Worm (Caenorhabditis elegans) whole organism, L2 larva: ENCODE measurements around the gene num-1.

Experiments
- C34F6.9 ChIP-seq: fragments of 150-350 bp; optimal IDR thresholded peaks from 2 replicates; lab custom pipeline; 2014; ENCODE audit warnings: missing biosample characterization, missing genetic modification characterization
- F13H6.1 ChIP-seq: sonication (generic microtip); optimal IDR thresholded peaks from 2 replicates; lab custom pipeline; 2016; ENCODE audit warnings: missing genetic modification characterization, missing compliant biosample characterization
- R02D3.7 ChIP-seq: fragments of 150-350 bp; optimal IDR thresholded peaks from 2 replicates; lab custom pipeline; 2014; ENCODE audit warnings: missing biosample characterization, missing genetic modification characterization
- Y55F3AM.14 ChIP-seq: fragments of 200-800 bp; sonication (Bioruptor generic); optimal IDR thresholded peaks from 2 replicates; lab custom pipeline; 2018; ENCODE audit warnings: mild to moderate bottlenecking, missing genetic modification characterization, missing compliant biosample characterization
- alr-1 ChIP-seq: fragments of 150-350 bp; optimal IDR thresholded peaks from 2 replicates; lab custom pipeline; 2014; ENCODE audit warnings: missing biosample characterization, missing genetic modification characterization
- aly-2 ChIP-seq: fragments of 150-350 bp; optimal IDR thresholded peaks from 2 replicates; lab custom pipeline; 2014; ENCODE audit warnings: missing biosample characterization, missing genetic modification characterization
- ama-1 ChIP-seq: fragments of 150-350 bp; optimal IDR thresholded peaks from 2 replicates; lab custom pipeline; 2018; ENCODE audit warnings: inconsistent platforms
- blmp-1 ChIP-seq: sonication (generic microtip); optimal IDR thresholded peaks from 2 replicates; lab custom pipeline; 2017; ENCODE audit warnings: missing genetic modification characterization, mild to moderate bottlenecking, missing compliant biosample characterization, antibody characterized with exemption, moderate library complexity; ENCODE audit not compliant: insufficient read depth
- ceh-16 ChIP-seq: fragments of 150-350 bp; optimal IDR thresholded peaks from 2 replicates; lab custom pipeline; 2014; ENCODE audit warnings: missing biosample characterization, missing genetic modification characterization
- ceh-82 ChIP-seq: fragments of 150-350 bp; optimal IDR thresholded peaks from 2 replicates; lab custom pipeline; 2014; ENCODE audit warnings: missing biosample characterization, missing genetic modification characterization
- crh-2 ChIP-seq: sonication (generic microtip); optimal IDR thresholded peaks from 2 replicates; lab custom pipeline; 2017; ENCODE audit warnings: missing biosample characterization, missing genetic modification characterization
- dmd-4 ChIP-seq: sonication (generic microtip); optimal IDR thresholded peaks from 2 replicates; lab custom pipeline; 2017; ENCODE audit warnings: missing biosample characterization, missing genetic modification characterization
- egl-27 ChIP-seq: sonication (generic microtip); optimal IDR thresholded peaks from 3 replicates; lab custom pipeline; 2017; ENCODE audit warnings: missing biosample characterization, missing genetic modification reagents, missing genetic modification characterization
- elt-1 ChIP-seq: fragments of 150-350 bp; optimal IDR thresholded peaks from 2 replicates; lab custom pipeline; 2014; ENCODE audit warnings: missing biosample characterization, missing genetic modification characterization
- elt-3 ChIP-seq: sonication (generic microtip); optimal IDR thresholded peaks from 2 replicates; lab custom pipeline; 2017; ENCODE audit warnings: missing biosample characterization, missing genetic modification characterization
- fos-1 ChIP-seq: fragments of 150-350 bp; optimal IDR thresholded peaks from 2 replicates; lab custom pipeline; 2014; ENCODE audit warnings: missing biosample characterization, missing genetic modification characterization
- gmeb-1 ChIP-seq: fragments of 150-350 bp; optimal IDR thresholded peaks from 2 replicates; lab custom pipeline; 2014; ENCODE audit warnings: missing biosample characterization, missing genetic modification characterization
- lin-11 ChIP-seq: fragments of 150-350 bp; sonication (generic microtip); optimal IDR thresholded peaks from 2 replicates; lab custom pipeline; 2014; ENCODE audit warnings: missing biosample characterization, missing genetic modification characterization, inconsistent platforms, mixed read lengths
- lin-13 ChIP-seq: fragments of 150-350 bp; optimal IDR thresholded peaks from 2 replicates; lab custom pipeline; 2014; ENCODE audit warnings: missing biosample characterization, missing genetic modification reagents, missing genetic modification characterization
- lin-39 ChIP-seq: fragments of 150-350 bp; optimal IDR thresholded peaks from 2 replicates; lab custom pipeline; 2014; ENCODE audit warnings: missing biosample characterization, missing genetic modification reagents, missing genetic modification characterization
- lsy-2 ChIP-seq, 2 experiments: fragments of 150-350 bp in 1 of 2; sonication (generic microtip) in 1 of 2; optimal IDR thresholded peaks; 2 replicates each; lab custom pipeline; 2014 to 2017; ENCODE audit warnings: missing biosample characterization in 2 of 2, missing genetic modification characterization in 2 of 2
- mab-5 ChIP-seq: fragments of 150-350 bp; optimal IDR thresholded peaks from 2 replicates; lab custom pipeline; 2014; ENCODE audit warnings: missing biosample characterization, missing genetic modification characterization
- mbf-1 ChIP-seq: sonication (generic microtip); optimal IDR thresholded peaks from 2 replicates; lab custom pipeline; 2017; ENCODE audit warnings: missing biosample characterization, missing genetic modification characterization
- mdl-1 ChIP-seq, 2 experiments: fragments of 150-350 bp in 1 of 2; sonication (generic microtip) in 1 of 2; optimal IDR thresholded peaks; 2 replicates each; lab custom pipeline; 2017; ENCODE audit warnings: missing biosample characterization in 2 of 2, missing genetic modification characterization in 2 of 2
- nhr-11 ChIP-seq: fragments of 150-350 bp; optimal IDR thresholded peaks from 2 replicates; lab custom pipeline; 2014; ENCODE audit warnings: missing biosample characterization, missing genetic modification characterization
- nhr-129 ChIP-seq: fragments of 150-350 bp; optimal IDR thresholded peaks from 2 replicates; lab custom pipeline; 2014; ENCODE audit warnings: missing biosample characterization, missing genetic modification characterization
- nhr-21 ChIP-seq: fragments of 150-350 bp; optimal IDR thresholded peaks from 2 replicates; lab custom pipeline; 2014; ENCODE audit warnings: missing biosample characterization, missing genetic modification characterization
- nhr-23 ChIP-seq: fragments of 150-350 bp; optimal IDR thresholded peaks from 2 replicates; lab custom pipeline; 2014; ENCODE audit warnings: missing biosample characterization, missing genetic modification reagents, missing genetic modification characterization
- nhr-25 ChIP-seq: fragments of 150-350 bp; sonication (generic microtip); optimal IDR thresholded peaks from 3 replicates; lab custom pipeline; 2014; ENCODE audit warnings: missing biosample characterization, missing genetic modification characterization
- nhr-6 ChIP-seq: fragments of 150-350 bp; optimal IDR thresholded peaks from 2 replicates; lab custom pipeline; 2014; ENCODE audit warnings: missing biosample characterization, missing genetic modification characterization
- nhr-77 ChIP-seq: fragments of 150-350 bp; optimal IDR thresholded peaks from 2 replicates; lab custom pipeline; 2014; ENCODE audit warnings: missing biosample characterization, missing genetic modification characterization
- peb-1 ChIP-seq: fragments of 150-350 bp; optimal IDR thresholded peaks from 2 replicates; lab custom pipeline; 2014; ENCODE audit warnings: missing biosample characterization, missing genetic modification characterization
- sem-4 ChIP-seq: fragments of 150-350 bp; optimal IDR thresholded peaks from 2 replicates; lab custom pipeline; 2014; ENCODE audit warnings: missing biosample characterization, missing genetic modification reagents, missing genetic modification characterization
- skn-1 ChIP-seq: sonication (generic microtip); optimal IDR thresholded peaks from 2 replicates; lab custom pipeline; 2017; ENCODE audit warnings: missing biosample characterization, missing genetic modification characterization
- sma-3 ChIP-seq: sonication (generic microtip); optimal IDR thresholded peaks from 2 replicates; lab custom pipeline; 2016; ENCODE audit warnings: missing genetic modification reagents, missing genetic modification characterization, missing compliant biosample characterization
- sma-9 ChIP-seq, 2 experiments: fragments of 150-350 bp in 1 of 2; sonication (generic microtip) in 1 of 2; optimal IDR thresholded peaks; 2 replicates each; lab custom pipeline; 2014 to 2016; ENCODE audit warnings: missing genetic modification characterization in 2 of 2, mild to moderate bottlenecking in 1 of 2, missing biosample characterization in 1 of 2, missing compliant biosample characterization in 1 of 2, missing genetic modification reagents in 1 of 2, moderate library complexity in 1 of 2
- snpc-4 ChIP-seq: fragments of 150-350 bp; optimal IDR thresholded peaks from 2 replicates; lab custom pipeline; 2014; ENCODE audit warnings: missing biosample characterization, missing genetic modification characterization
- unc-39 ChIP-seq: fragments of 150-350 bp; optimal IDR thresholded peaks from 2 replicates; lab custom pipeline; 2014; ENCODE audit warnings: missing biosample characterization, missing genetic modification characterization
- unc-55 ChIP-seq: fragments of 150-350 bp; sonication (generic microtip); optimal IDR thresholded peaks from 3 replicates; lab custom pipeline; 2014; ENCODE audit warnings: missing biosample characterization, missing genetic modification reagents, missing genetic modification characterization
- zag-1 ChIP-seq: fragments of 150-350 bp; optimal IDR thresholded peaks from 2 replicates; lab custom pipeline; 2014; ENCODE audit warnings: missing biosample characterization, missing genetic modification characterization
- ztf-1 ChIP-seq: fragments of 200-800 bp; sonication (Bioruptor generic); conservative IDR thresholded peaks from 2 replicates; pipeline ENCODE4 v1.3.6; 2022; ENCODE audit warnings: missing genetic modification characterization, missing compliant biosample characterization
- ztf-11 ChIP-seq: sonication (generic microtip); optimal IDR thresholded peaks from 2 replicates; lab custom pipeline; 2017; ENCODE audit warnings: missing biosample characterization, missing genetic modification characterization

The num-1 gene

ce11 chrV:20828820-20829219, 791 bp upstream of the num-1 start, which contains the start of gene sbt-1:
TSS of gene sbt-1 (minus strand) at chrV:20828881.
- peak; percentile 98 for TF ChIP-seq unc-55 (GFP tag; lab: Kevin White, UChicago)
- peak; percentile 43 for TF ChIP-seq egl-27 (tag; lab: Kevin White, UChicago)
- peak in 1 of 2 experiments; percentile 69 for TF ChIP-seq mdl-1 (tag; optimal IDR thresholded peaks at IDR 0.05; lab: Kevin White, UChicago)
- TF ChIP-seq sma-3 (GFP tag; lab: Kevin White, UChicago) = no peak
- TF ChIP-seq lin-13 (GFP tag; lab: Kevin White, UChicago) = peak; percentile 55
- peak; percentile 82 for TF ChIP-seq nhr-129 (tag; lab: Kevin White, UChicago)
- TF ChIP-seq sem-4 (tag; lab: Kevin White, UChicago) = peak; percentile 30
- no peak for TF ChIP-seq ztf-1 (GFP tag; lab: Robert Waterston, UW)
- TF ChIP-seq nhr-6 (tag; lab: Kevin White, UChicago) = peak; percentile 78
- peak; percentile 56 for TF ChIP-seq zag-1
- TF ChIP-seq F13H6.1 (tag; lab: Kevin White, UChicago) = peak; percentile 26
- no peak for TF ChIP-seq aly-2
- TF ChIP-seq snpc-4 (tag; lab: Kevin White, UChicago) = no peak
- TF ChIP-seq ceh-16 (tag; lab: Kevin White, UChicago) = no peak
- peak; percentile 45 for TF ChIP-seq Y55F3AM.14 (GFP tag; lab: Kevin White, UChicago)
- TF ChIP-seq skn-1 (tag; lab: Kevin White, UChicago) = no peak
- peak; percentile 3 for TF ChIP-seq fos-1 (tag; lab: Kevin White, UChicago)
- no peak for TF ChIP-seq mab-5 (tag; lab: Kevin White, UChicago)
- no peak for TF ChIP-seq nhr-11
- peak; percentile 40 to 77 for TF ChIP-seq lsy-2 (tag; optimal IDR thresholded peaks at IDR 0.05; lab: Kevin White, UChicago)
- TF ChIP-seq lin-11 (tag; lab: Kevin White, UChicago) = peak; percentile 83
- peak; percentile 44 for TF ChIP-seq ceh-82 (tag; lab: Kevin White, UChicago)
- no peak for TF ChIP-seq nhr-21 (tag; lab: Kevin White, UChicago)
- TF ChIP-seq crh-2 (tag; lab: Kevin White, UChicago) = peak; percentile 74
- TF ChIP-seq nhr-23 (tag; lab: Kevin White, UChicago) = no peak
- peak; percentile 93 for TF ChIP-seq C34F6.9 (tag; lab: Kevin White, UChicago)
- TF ChIP-seq, all 48 proteins: peak for 16

- no peak for TF ChIP-seq sma-9 (GFP tag; optimal IDR thresholded peaks at IDR 0.05; lab: Kevin White, UChicago)
- TF ChIP-seq sma-9 (tag; optimal IDR thresholded peaks at IDR 0.05; lab: Kevin White, UChicago) = no peak
- no peak for TF ChIP-seq ztf-11 (tag; lab: Kevin White, UChicago)
- no peak for TF ChIP-seq nhr-25 (tag; lab: Kevin White, UChicago)
- no peak for TF ChIP-seq peb-1 (tag; lab: Kevin White, UChicago)
- TF ChIP-seq lsy-2 (tag; optimal IDR thresholded peaks at IDR 0.05; lab: Kevin White, UChicago) = no peak
- no peak for TF ChIP-seq crh-2 (tag; lab: Kevin White, UChicago)
- TF ChIP-seq skn-1 (tag; lab: Kevin White, UChicago) = no peak
- no peak for TF ChIP-seq dmd-4 (tag; lab: Kevin White, UChicago)
- no peak for TF ChIP-seq nhr-6 (tag; lab: Kevin White, UChicago)
- TF ChIP-seq nhr-23 (tag; lab: Kevin White, UChicago) = no peak
- no peak for TF ChIP-seq mbf-1 (tag; lab: Kevin White, UChicago)
- TF ChIP-seq nhr-11 = no peak
- TF ChIP-seq ama-1 (lab: Kevin White, UChicago) = no peak
- no peak for TF ChIP-seq F13H6.1 (tag; lab: Kevin White, UChicago)
- TF ChIP-seq, all 48 proteins: peak for 0
Measured at ce11 chrV:20830409-20830808, 798 bp downstream of the num-1 start.

- TF ChIP-seq snpc-4 (tag; lab: Kevin White, UChicago) = no peak
- no peak for TF ChIP-seq nhr-6 (tag; lab: Kevin White, UChicago)
- TF ChIP-seq egl-27 (tag; lab: Kevin White, UChicago) = no peak
- no peak for TF ChIP-seq lin-39 (tag; lab: Kevin White, UChicago)
- peak; percentile 2 for TF ChIP-seq blmp-1 (tag; lab: Kevin White, UChicago)
- no peak for TF ChIP-seq nhr-11
- TF ChIP-seq nhr-21 (tag; lab: Kevin White, UChicago) = no peak
- peak; percentile 34 for TF ChIP-seq nhr-129 (tag; lab: Kevin White, UChicago)
- TF ChIP-seq ama-1 (lab: Kevin White, UChicago) = no peak
- TF ChIP-seq nhr-25 (tag; lab: Kevin White, UChicago) = no peak
- TF ChIP-seq lin-11 (tag; lab: Kevin White, UChicago) = no peak
- no peak for TF ChIP-seq ztf-1 (GFP tag; lab: Robert Waterston, UW)
- TF ChIP-seq elt-1 (tag; lab: Kevin White, UChicago) = no peak
- TF ChIP-seq nhr-77 (tag; lab: Kevin White, UChicago) = no peak
- TF ChIP-seq fos-1 (tag; lab: Kevin White, UChicago) = peak; percentile 93
- TF ChIP-seq skn-1 (tag; lab: Kevin White, UChicago) = no peak
- TF ChIP-seq ceh-82 (tag; lab: Kevin White, UChicago) = no peak
- TF ChIP-seq aly-2 = no peak
- no peak for TF ChIP-seq alr-1 (tag; lab: Kevin White, UChicago)
- no peak for TF ChIP-seq mbf-1 (tag; lab: Kevin White, UChicago)
- TF ChIP-seq lsy-2 (tag; optimal IDR thresholded peaks at IDR 0.05; lab: Kevin White, UChicago) = no peak
- TF ChIP-seq F13H6.1 (tag; lab: Kevin White, UChicago) = no peak
- TF ChIP-seq sma-9 (GFP tag; optimal IDR thresholded peaks at IDR 0.05; lab: Kevin White, UChicago) = peak; percentile 62
- no peak for TF ChIP-seq sma-9 (tag; optimal IDR thresholded peaks at IDR 0.05; lab: Kevin White, UChicago)
- no peak for TF ChIP-seq lin-13 (GFP tag; lab: Kevin White, UChicago)
- no peak for TF ChIP-seq R02D3.7 (tag; lab: Kevin White, UChicago)
- TF ChIP-seq gmeb-1 (tag; lab: Kevin White, UChicago) = peak; percentile 16
- TF ChIP-seq sem-4 (tag; lab: Kevin White, UChicago) = no peak
- TF ChIP-seq peb-1 (tag; lab: Kevin White, UChicago) = no peak
- no peak for TF ChIP-seq dmd-4 (tag; lab: Kevin White, UChicago)
- no peak for TF ChIP-seq zag-1
- TF ChIP-seq Y55F3AM.14 (GFP tag; lab: Kevin White, UChicago) = no peak
- no peak for TF ChIP-seq mdl-1 (tag; optimal IDR thresholded peaks at IDR 0.05; lab: Kevin White, UChicago)
- no peak for TF ChIP-seq elt-3 (tag; lab: Kevin White, UChicago)
- no peak for TF ChIP-seq unc-39 (tag; lab: Kevin White, UChicago)
- no peak for TF ChIP-seq ztf-11 (tag; lab: Kevin White, UChicago)
- TF ChIP-seq nhr-23 (tag; lab: Kevin White, UChicago) = no peak
- no peak for TF ChIP-seq sma-3 (GFP tag; lab: Kevin White, UChicago)
- peak; percentile 1 for TF ChIP-seq crh-2 (tag; lab: Kevin White, UChicago)
Measured at ce11 chrV:20831867-20832266, 2.3 kb downstream of the num-1 start.
